Fruit fly (Drosophila melanogaster) whole organism, embryonic: ENCODE measurements around the gene Cdc23.

Source experiments
- Awh ChIP-seq: fragments of 200-800 bp; sonication (Bioruptor generic); IDR thresholded peaks from 2 replicates; pipeline ENCODE4, ENCODE4 v1.3.6; 2022; ENCODE audit warnings: missing biosample characterization, missing genetic modification characterization
- CG1024 ChIP-seq: fragments of 200-800 bp; sonication (Bioruptor generic); IDR thresholded peaks from 2 replicates; pipeline ENCODE4 v1.3.6; 2022; ENCODE audit warnings: missing biosample characterization, missing genetic modification characterization
- CG10565 ChIP-seq: fragments of 200-800 bp; sonication (Bioruptor generic); optimal IDR thresholded peaks from 3 replicates; lab custom pipeline; 2016; ENCODE audit warnings: missing biosample characterization, mild to moderate bottlenecking, missing genetic modification characterization
- CG10979 ChIP-seq: fragments of 200-800 bp; sonication (Bioruptor generic); optimal IDR thresholded peaks from 2 replicates; lab custom pipeline; 2018; ENCODE audit warnings: missing biosample characterization, mild to moderate bottlenecking, missing genetic modification characterization, moderate library complexity
- CG11504 ChIP-seq: fragments of 200-800 bp; sonication (Bioruptor generic); optimal IDR thresholded peaks from 3 replicates; lab custom pipeline; 2019; ENCODE audit warnings: missing biosample characterization, mild to moderate bottlenecking, missing genetic modification characterization, moderate library complexity
- CG12236 ChIP-seq: fragments of 200-800 bp; sonication (Bioruptor generic); optimal IDR thresholded peaks from 2 replicates; lab custom pipeline; 2016; ENCODE audit warnings: missing biosample characterization, missing genetic modification characterization
- CG13775 ChIP-seq: fragments of 200-800 bp; sonication (Bioruptor generic); optimal IDR thresholded peaks from 3 replicates; lab custom pipeline; 2017; ENCODE audit warnings: missing biosample characterization, mild to moderate bottlenecking, missing genetic modification characterization
- CG13894 ChIP-seq: fragments of 200-800 bp; sonication (Bioruptor generic); optimal IDR thresholded peaks from 3 replicates; lab custom pipeline; 2018; ENCODE audit warnings: missing biosample characterization, mild to moderate bottlenecking, missing genetic modification characterization, moderate library complexity
- CG15011 ChIP-seq: fragments of 200-800 bp; sonication (Bioruptor generic); optimal IDR thresholded peaks from 3 replicates; lab custom pipeline; 2018; ENCODE audit warnings: missing biosample characterization, mild to moderate bottlenecking, missing genetic modification characterization
- CG15514 ChIP-seq: fragments of 200-800 bp; sonication (Bioruptor generic); optimal IDR thresholded peaks from 3 replicates; lab custom pipeline; 2017; ENCODE audit warnings: missing biosample characterization, missing genetic modification characterization, mild to moderate bottlenecking, moderate library complexity, missing genetic modification reagents
- CG17385 ChIP-seq: fragments of 200-800 bp; sonication (Bioruptor generic); optimal IDR thresholded peaks from 3 replicates; lab custom pipeline; 2018; ENCODE audit warnings: missing biosample characterization, mild to moderate bottlenecking, missing genetic modification characterization
- CG17829 ChIP-seq: fragments of 200-800 bp; optimal IDR thresholded peaks from 2 replicates; lab custom pipeline; 2019; ENCODE audit warnings: missing biosample characterization, mild to moderate bottlenecking, missing genetic modification characterization, moderate library complexity
- CG30431 ChIP-seq: fragments of 200-800 bp; sonication (Bioruptor generic); optimal IDR thresholded peaks from 2 replicates; lab custom pipeline; 2017; ENCODE audit warnings: missing biosample characterization, missing genetic modification characterization
- CG32532 ChIP-seq: fragments of 200-800 bp; sonication (Bioruptor generic); IDR thresholded peaks from 2 replicates; pipeline ENCODE4 v1.3.6; 2022; ENCODE audit warnings: missing biosample characterization, missing genetic modification characterization
- CG3407 ChIP-seq: fragments of 200-800 bp; sonication (Bioruptor generic); optimal IDR thresholded peaks from 2 replicates; lab custom pipeline; 2018; ENCODE audit warnings: missing biosample characterization, mild to moderate bottlenecking, missing genetic modification characterization
- CG34376 ChIP-seq: fragments of 200-800 bp; sonication (Bioruptor generic); optimal IDR thresholded peaks from 2 replicates; lab custom pipeline; 2018; ENCODE audit warnings: missing biosample characterization, mild to moderate bottlenecking, missing genetic modification characterization
- CG42726 ChIP-seq: fragments of 200-800 bp; sonication (Bioruptor generic); IDR thresholded peaks from 2 replicates; pipeline ENCODE4 v1.3.6; 2022; ENCODE audit warnings: missing biosample characterization, missing genetic modification characterization; ENCODE audit not compliant: partially characterized antibody
- CG4707 ChIP-seq: fragments of 200-800 bp; sonication (Bioruptor generic); optimal IDR thresholded peaks from 2 replicates; lab custom pipeline; 2018; ENCODE audit warnings: missing biosample characterization, mild to moderate bottlenecking, missing genetic modification characterization, moderate library complexity
- CG6854 ChIP-seq: fragments of 200-800 bp; sonication (Bioruptor generic); optimal IDR thresholded peaks from 3 replicates; lab custom pipeline; 2017; ENCODE audit warnings: missing biosample characterization, mild to moderate bottlenecking, missing genetic modification characterization
- CG7357 ChIP-seq: fragments of 200-800 bp; sonication (Bioruptor generic); IDR thresholded peaks from 3 replicates; pipeline ENCODE4 v1.3.6; 2022; ENCODE audit warnings: missing biosample characterization, missing genetic modification characterization
- CG8290 ChIP-seq, 3 experiments: fragments of 200-800 bp; sonication (Bioruptor generic); optimal IDR thresholded peaks; 2 replicates each; lab custom pipeline; 2016 to 2019; ENCODE audit warnings: missing biosample characterization in 3 of 3, missing genetic modification characterization in 3 of 3, mild to moderate bottlenecking in 2 of 3, moderate library complexity in 1 of 3
- CG8765 ChIP-seq: fragments of 200-800 bp; sonication (Bioruptor generic); IDR thresholded peaks from 2 replicates; pipeline ENCODE4 v1.3.6; 2022; ENCODE audit warnings: missing biosample characterization, missing genetic modification characterization
- Chrac-16 ChIP-seq: fragments of 200-800 bp; sonication (Bioruptor generic); optimal IDR thresholded peaks from 3 replicates; lab custom pipeline; 2016; ENCODE audit warnings: missing biosample characterization, missing genetic modification characterization
- CrebB ChIP-seq: fragments of 200-800 bp; sonication (Bioruptor generic); optimal IDR thresholded peaks from 3 replicates; lab custom pipeline; 2018; ENCODE audit warnings: missing biosample characterization, mild to moderate bottlenecking, missing genetic modification characterization
- Dip2 ChIP-seq: fragments of 200-800 bp; sonication (Bioruptor generic); IDR thresholded peaks from 2 replicates; pipeline ENCODE4 v1.3.6; 2022; ENCODE audit warnings: missing biosample characterization, missing genetic modification characterization
- Dp ChIP-seq: fragments of 200-800 bp; sonication (Bioruptor generic); optimal IDR thresholded peaks from 2 replicates; lab custom pipeline; 2018; ENCODE audit warnings: missing biosample characterization, mild to moderate bottlenecking, missing genetic modification characterization, moderate library complexity
- E2f1 ChIP-seq: fragments of 200-800 bp; sonication (Bioruptor generic); IDR thresholded peaks from 2 replicates; pipeline ENCODE4 v1.3.6; 2022; ENCODE audit warnings: missing biosample characterization, missing genetic modification characterization
- Fer3 ChIP-seq: fragments of 200-800 bp; sonication (Bioruptor generic); optimal IDR thresholded peaks from 2 replicates; lab custom pipeline; 2018; ENCODE audit warnings: missing biosample characterization, mild to moderate bottlenecking, missing genetic modification characterization, moderate library complexity
- MTF-1 ChIP-seq: fragments of 200-800 bp; sonication (Bioruptor generic); optimal IDR thresholded peaks from 2 replicates; lab custom pipeline; 2018; ENCODE audit warnings: missing biosample characterization, mild to moderate bottlenecking, missing genetic modification characterization, borderline replicate concordance
- Nf-YB ChIP-seq: fragments of 200-800 bp; sonication (Bioruptor generic); optimal IDR thresholded peaks from 3 replicates; lab custom pipeline; 2019; ENCODE audit warnings: missing biosample characterization, mild to moderate bottlenecking, missing genetic modification characterization, moderate library complexity
- Xrp1 ChIP-seq: fragments of 200-800 bp; sonication (Bioruptor generic); IDR thresholded peaks from 2 replicates; pipeline ENCODE4 v1.3.6; 2022; ENCODE audit warnings: missing biosample characterization, missing genetic modification characterization
- YL-1 ChIP-seq: fragments of 200-800 bp; sonication (Bioruptor generic); optimal IDR thresholded peaks from 3 replicates; lab custom pipeline; 2017; ENCODE audit warnings: missing biosample characterization, mild to moderate bottlenecking, missing genetic modification characterization
- bsh ChIP-seq, 2 experiments: fragments of 200-800 bp; sonication (Bioruptor generic); optimal IDR thresholded peaks; 2 replicates each; lab custom pipeline; 2017 to 2018; ENCODE audit warnings: mild to moderate bottlenecking in 2 of 2, missing biosample characterization in 2 of 2, missing genetic modification characterization in 2 of 2, moderate library complexity in 1 of 2
- cad ChIP-seq: fragments of >200 bp; optimal IDR thresholded peaks from 2 replicates; lab custom pipeline; 2017; ENCODE audit warnings: missing biosample characterization, missing genetic modification characterization
- cas ChIP-seq: fragments of 200-800 bp; sonication (Bioruptor generic); IDR thresholded peaks from 2 replicates; pipeline ENCODE4 v1.3.6; 2022; ENCODE audit warnings: missing biosample characterization, missing genetic modification characterization
- chm ChIP-seq: fragments of 200-800 bp; sonication (Bioruptor generic); IDR thresholded peaks from 2 replicates; pipeline ENCODE4 v1.3.6; 2022; ENCODE audit warnings: missing biosample characterization, missing genetic modification characterization
- gcm ChIP-seq: fragments of 200-800 bp; sonication (Bioruptor generic); optimal IDR thresholded peaks from 2 replicates; lab custom pipeline; 2019; ENCODE audit warnings: missing biosample characterization, mild to moderate bottlenecking, missing genetic modification characterization, moderate library complexity
- her ChIP-seq: fragments of 200-800 bp; sonication (Bioruptor generic); optimal IDR thresholded peaks from 2 replicates; lab custom pipeline; 2016; ENCODE audit warnings: missing biosample characterization, missing genetic modification characterization
- luna ChIP-seq: fragments of 200-800 bp; sonication (Bioruptor generic); optimal IDR thresholded peaks from 2 replicates; lab custom pipeline; 2016; ENCODE audit warnings: missing biosample characterization, missing genetic modification characterization
- oc ChIP-seq: fragments of 200-800 bp; sonication (Bioruptor generic); optimal IDR thresholded peaks from 2 replicates; lab custom pipeline; 2018; ENCODE audit warnings: missing biosample characterization, mild to moderate bottlenecking, missing genetic modification characterization, moderate library complexity
- pb ChIP-seq: fragments of 200-800 bp; sonication (Bioruptor generic); optimal IDR thresholded peaks from 3 replicates; lab custom pipeline; 2016; ENCODE audit warnings: missing biosample characterization, missing genetic modification characterization
- pho ChIP-seq: fragments of 200-800 bp; sonication (Bioruptor generic); optimal IDR thresholded peaks from 2 replicates; lab custom pipeline; 2016; ENCODE audit warnings: missing biosample characterization, missing genetic modification characterization
- pita ChIP-seq: fragments of 200-800 bp; sonication (Bioruptor generic); optimal IDR thresholded peaks from 2 replicates; lab custom pipeline; 2017; ENCODE audit warnings: missing biosample characterization, mild to moderate bottlenecking, missing genetic modification characterization
- pzg ChIP-seq: fragments of 200-800 bp; sonication (Bioruptor generic); optimal IDR thresholded peaks from 3 replicates; lab custom pipeline; 2018; ENCODE audit warnings: missing biosample characterization, mild to moderate bottlenecking, missing genetic modification characterization, moderate library complexity
- sc ChIP-seq, 3 experiments: fragments of >200 bp in 2 of 3; fragments of 200-800 bp in 1 of 3; sonication (Bioruptor generic) in 1 of 3; optimal IDR thresholded peaks; 2 replicates in 2 of 3; 3 replicates in 1 of 3; lab custom pipeline; 2017; ENCODE audit warnings: mild to moderate bottlenecking in 1 of 3, missing biosample characterization in 1 of 3, missing genetic modification characterization in 1 of 3, missing genetic modification reagents in 1 of 3
- scrt ChIP-seq: fragments of 200-800 bp; sonication (Bioruptor generic); optimal IDR thresholded peaks from 2 replicates; lab custom pipeline; 2018; ENCODE audit warnings: missing biosample characterization, mild to moderate bottlenecking, missing genetic modification characterization, moderate library complexity
- tna ChIP-seq: fragments of 200-800 bp; sonication (Bioruptor generic); IDR thresholded peaks from 2 replicates; pipeline ENCODE4 v1.3.6; 2022; ENCODE audit warnings: missing biosample characterization, missing genetic modification characterization; ENCODE audit not compliant: partially characterized antibody

Gene Cdc23

dm6 chr2L:20431210-20431609 lies 27.9 kb upstream of the Cdc23 start (continued):
- no peak for TF ChIP-seq scrt
- TF ChIP-seq CG11504 (tag; lab: Kevin White, UChicago), result no peak
- no peak for TF ChIP-seq CG10979 (tag; lab: Kevin White, UChicago)
- no peak for TF ChIP-seq gcm (GFP tag; lab: Kevin White, UChicago)
- TF ChIP-seq CG12236, result no peak
- TF ChIP-seq bsh (GFP tag; optimal IDR thresholded peaks at IDR 0.05; lab: Kevin White, UChicago), result peak in 1 of 2 experiments; percentile 5
- TF ChIP-seq cad (GFP tag; lab: Kevin White, UChicago), result no peak
- TF ChIP-seq CG8290 (GFP tag; optimal IDR thresholded peaks at IDR 0.05; lab: Kevin White, UChicago), result no peak
- TF ChIP-seq CG8290 (tag; optimal IDR thresholded peaks at IDR 0.05; lab: Kevin White, UChicago), result peak in 1 of 2 experiments; percentile 28
- 0 out of 2 replicates have a peak, but pooled peaks have one; percentile 22 for TF ChIP-seq Awh
- no peak for TF ChIP-seq Dp (GFP tag; lab: Kevin White, UChicago)
- TF ChIP-seq CG10565 (GFP tag; lab: Kevin White, UChicago), result no peak
- TF ChIP-seq YL-1 (GFP tag; lab: Kevin White, UChicago), result no peak
- TF ChIP-seq CG7357, result no peak
- no peak for TF ChIP-seq her
- peak; percentile 29 for TF ChIP-seq CG3407 (GFP tag; lab: Kevin White, UChicago)
- no peak for TF ChIP-seq E2f1 (GFP tag; lab: Robert Waterston, UW)
- no peak for TF ChIP-seq pzg (GFP tag; lab: Kevin White, UChicago)
- no peak for TF ChIP-seq Dip2
- TF ChIP-seq CG17385, result no peak
- TF ChIP-seq oc (tag; lab: Kevin White, UChicago), result no peak
- TF ChIP-seq CG13775 (GFP tag; lab: Kevin White, UChicago), result no peak
- TF ChIP-seq CG4707 (GFP tag; lab: Kevin White, UChicago), result no peak
- no peak for TF ChIP-seq CG34376 (GFP tag; lab: Kevin White, UChicago)
- TF ChIP-seq pho, result no peak
- TF ChIP-seq luna, result no peak
- peak; percentile 16; the same call in 1 of the 2 replicates for TF ChIP-seq CG1024 (GFP tag; lab: Robert Waterston, UW)
- TF ChIP-seq sc (optimal IDR thresholded peaks at IDR 0.05; lab: Kevin White, UChicago), result no peak
- peak; percentile 14 for TF ChIP-seq sc (GFP tag; optimal IDR thresholded peaks at IDR 0.05; lab: Kevin White, UChicago)
- no peak for TF ChIP-seq tna (GFP tag; lab: Robert Waterston, UW)
- peak; percentile 28; the same call in 1 of the 2 replicates for TF ChIP-seq Xrp1 (GFP tag; lab: Robert Waterston, UW)
- TF ChIP-seq CG30431 (GFP tag; lab: Kevin White, UChicago), result no peak
- TF ChIP-seq CG13894 (tag; lab: Kevin White, UChicago), result no peak
- no peak for TF ChIP-seq CG6854 (GFP tag; lab: Kevin White, UChicago)
- TF ChIP-seq Chrac-16 (GFP tag; lab: Kevin White, UChicago), result no peak
- no peak for TF ChIP-seq CrebB (tag; lab: Kevin White, UChicago)
- TF ChIP-seq pita, result no peak
- TF ChIP-seq CG32532 (GFP tag; lab: Robert Waterston, UW), result no peak
- TF ChIP-seq CG42726, result no peak
- TF ChIP-seq Fer3 (tag; lab: Kevin White, UChicago), result no peak
- TF ChIP-seq cas (GFP tag; lab: Robert Waterston, UW), result no peak
- TF ChIP-seq CG15514, result no peak
- no peak for TF ChIP-seq MTF-1 (GFP tag; lab: Kevin White, UChicago)
- TF ChIP-seq CG8765, result no peak
- TF ChIP-seq CG17829 (tag; lab: Kevin White, UChicago), result no peak
- TF ChIP-seq CG15011 (GFP tag; lab: Kevin White, UChicago), result no peak
- no peak for TF ChIP-seq chm
- TF ChIP-seq Nf-YB (GFP tag; lab: Kevin White, UChicago), result no peak
- no peak for TF ChIP-seq pb
